Worm (Caenorhabditis elegans) whole organism, L1 larva: ENCODE measurements around the gene T12A7.9.

Source experiments
- ceh-90 ChIP-seq: sonication (generic microtip); optimal IDR thresholded peaks from 2 replicates; lab custom pipeline; 2016; ENCODE audit warnings: missing genetic modification characterization, missing compliant biosample characterization
- ces-1 ChIP-seq: fragments of 150-350 bp; optimal IDR thresholded peaks from 2 replicates; lab custom pipeline; 2014; ENCODE audit warnings: missing biosample characterization, missing genetic modification reagents, missing genetic modification characterization
- egl-27 ChIP-seq, 2 experiments: fragments of 150-350 bp in 1 of 2; sonication (generic microtip); optimal IDR thresholded peaks; 3 replicates each; lab custom pipeline; 2017 to 2018; ENCODE audit warnings: missing biosample characterization in 2 of 2, missing genetic modification characterization in 2 of 2, missing genetic modification reagents in 2 of 2
- hlh-4 ChIP-seq: sonication (generic microtip); optimal IDR thresholded peaks from 2 replicates; lab custom pipeline; 2016; ENCODE audit warnings: mild to moderate bottlenecking, missing genetic modification characterization, missing compliant biosample characterization
- lin-39 ChIP-seq: fragments of 150-350 bp; optimal IDR thresholded peaks from 2 replicates; lab custom pipeline; 2014; ENCODE audit warnings: missing biosample characterization, missing genetic modification reagents, missing genetic modification characterization
- mab-9 ChIP-seq: fragments of 200-800 bp; sonication (Bioruptor generic); IDR thresholded peaks from 2 replicates; pipeline ENCODE4 v1.3.6; 2022; ENCODE audit warnings: missing genetic modification reagents, missing genetic modification characterization, missing compliant biosample characterization
- mef-2 ChIP-seq: fragments of 150-350 bp; optimal IDR thresholded peaks from 2 replicates; lab custom pipeline; 2014; ENCODE audit warnings: missing biosample characterization, missing genetic modification characterization
- nhr-12 ChIP-seq: sonication (generic microtip); optimal IDR thresholded peaks from 2 replicates; lab custom pipeline; 2017; ENCODE audit warnings: missing biosample characterization, missing genetic modification characterization
- unc-62 ChIP-seq: fragments of 150-350 bp; optimal IDR thresholded peaks from 2 replicates; lab custom pipeline; 2014; ENCODE audit warnings: missing biosample characterization, missing genetic modification reagents, missing genetic modification characterization
- vab-15 ChIP-seq: sonication (generic microtip); optimal IDR thresholded peaks from 2 replicates; lab custom pipeline; 2017; ENCODE audit warnings: missing genotype, mild to moderate bottlenecking, missing genetic modification characterization, missing compliant biosample characterization
- ztf-11 ChIP-seq, 2 experiments: sonication (generic microtip); optimal IDR thresholded peaks; 2 replicates each; lab custom pipeline; 2016 to 2017; ENCODE audit warnings: missing genetic modification characterization in 2 of 2, missing biosample characterization in 1 of 2, missing compliant biosample characterization in 1 of 2

- TF ChIP-seq mef-2 (tag; lab: Kevin White, UChicago): no peak
- no peak for TF ChIP-seq vab-15 (tag; lab: Kevin White, UChicago)
- TF ChIP-seq nhr-12: no peak
- no peak for TF ChIP-seq mab-9 (GFP tag; lab: Robert Waterston, UW)
- TF ChIP-seq egl-27 (tag; optimal IDR thresholded peaks at IDR 0.05; lab: Kevin White, UChicago): no peak
- TF ChIP-seq unc-62 (GFP tag; lab: Kevin White, UChicago): no peak
- no peak for TF ChIP-seq ceh-90 (tag; lab: Kevin White, UChicago)
- no peak for TF ChIP-seq lin-39
- TF ChIP-seq ces-1 (GFP tag; lab: Kevin White, UChicago): no peak
- no peak for TF ChIP-seq hlh-4 (tag; lab: Kevin White, UChicago)
- no peak for TF ChIP-seq ztf-11 (tag; optimal IDR thresholded peaks at IDR 0.05; lab: Kevin White, UChicago)
These were observed 5.1 kb upstream of the T12A7.9 start, which contains the start of gene T12A7.2 for ce11 chrIV:11760700-11761459.
